Fruit fly (Drosophila melanogaster): ENCODE data around the gene CG4678.

The CG4678 gene

DNA sequence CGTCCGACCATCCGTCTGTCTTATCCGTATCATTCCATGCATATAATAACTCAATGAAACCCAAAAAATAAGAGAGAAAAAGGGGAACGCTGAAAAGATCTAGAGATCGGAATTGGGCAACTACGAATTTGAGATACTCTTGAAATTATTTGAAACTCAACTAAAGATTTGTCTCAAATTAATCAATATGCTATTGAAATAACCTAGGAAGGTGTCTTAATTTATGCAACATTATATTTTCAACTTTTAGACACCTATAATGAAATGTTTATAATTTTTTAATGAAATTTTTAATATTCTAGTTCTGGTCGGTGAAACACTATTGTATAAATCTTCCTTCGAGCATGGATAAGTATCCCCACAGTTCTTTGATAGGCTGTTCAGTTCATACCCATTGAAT, 64.6 kb downstream of the CG4678 start:
- TF ChIP-seq Ets96B (tag; optimal IDR thresholded peaks at IDR 0.05) (no peak), pdm3 (GFP tag; optimal IDR thresholded peaks at IDR 0.05) (no peak), CG8119 (GFP tag; IDR thresholded peaks at IDR 0.05) (no peak), CG11902 (GFP tag; optimal IDR thresholded peaks at IDR 0.05) (no peak), net (GFP tag; optimal IDR thresholded peaks at IDR 0.05) (no peak), CG3919 (GFP tag; optimal IDR thresholded peaks at IDR 0.05) (peak; percentile 2), svp (GFP tag) (peak; percentile 72), CG6276 (GFP tag; optimal IDR thresholded peaks at IDR 0.05) (no peak), CG6163 (GFP tag; IDR thresholded peaks at IDR 0.05) (no peak), cyc (GFP tag; optimal IDR thresholded peaks at IDR 0.05) (peak; percentile 1), lz (GFP tag; optimal IDR thresholded peaks at IDR 0.05) (no peak), CG10631 (GFP tag; optimal IDR thresholded peaks at IDR 0.05) (peak; percentile 3), Gug (GFP tag; IDR thresholded peaks at IDR 0.05) (no peak), Eip78C (GFP tag) (peak; percentile 63), spab (GFP tag; optimal IDR thresholded peaks at IDR 0.05) (no peak), Hr4 (GFP tag; optimal IDR thresholded peaks at IDR 0.05) (no peak), Met (GFP tag; optimal IDR thresholded peaks at IDR 0.05) (peak; percentile 7)
